Fruit fly (Drosophila melanogaster) whole organism, pupa: ENCODE results near the gene AstA-R1.

Source experiments
- CG10348 ChIP-seq: fragments of 200-800 bp; sonication (Bioruptor generic); IDR thresholded peaks from 2 replicates; pipeline ENCODE4 v1.3.6; 2022; ENCODE audit warnings: missing biosample characterization, missing genetic modification characterization
- CG12605 ChIP-seq: fragments of 200-800 bp; sonication (Bioruptor generic); IDR thresholded peaks from 2 replicates; pipeline ENCODE4 v1.3.6; 2022; ENCODE audit warnings: missing biosample characterization, missing genetic modification characterization
- CG13204 ChIP-seq: fragments of 200-800 bp; sonication (Bioruptor generic); optimal IDR thresholded peaks from 2 replicates; lab custom pipeline; 2018; ENCODE audit warnings: missing biosample characterization, mild to moderate bottlenecking, missing genetic modification characterization, moderate library complexity
- CG14655 ChIP-seq: fragments of 200-800 bp; sonication (Bioruptor generic); optimal IDR thresholded peaks from 3 replicates; lab custom pipeline; 2017; ENCODE audit warnings: mild to moderate bottlenecking, missing biosample characterization, missing genetic modification reagents, missing genetic modification characterization
- CG15710 ChIP-seq: fragments of 200-800 bp; sonication (Bioruptor generic); optimal IDR thresholded peaks from 2 replicates; lab custom pipeline; 2018; ENCODE audit warnings: missing biosample characterization, mild to moderate bottlenecking, missing genetic modification characterization, moderate library complexity
- CG17806 ChIP-seq: fragments of 200-800 bp; sonication (Bioruptor generic); optimal IDR thresholded peaks from 2 replicates; lab custom pipeline; 2018; ENCODE audit warnings: missing biosample characterization, mild to moderate bottlenecking, missing genetic modification characterization, moderate library complexity
- CG32121 ChIP-seq: fragments of 200-800 bp; sonication (Bioruptor generic); IDR thresholded peaks from 2 replicates; pipeline ENCODE4 v1.3.6; 2022; ENCODE audit warnings: missing biosample characterization, missing genetic modification characterization
- CG34367 ChIP-seq: fragments of 200-800 bp; sonication (Bioruptor generic); optimal IDR thresholded peaks from 2 replicates; lab custom pipeline; 2018; ENCODE audit warnings: missing biosample characterization, mild to moderate bottlenecking, missing genetic modification characterization
- CG4496 ChIP-seq: fragments of 200-800 bp; sonication (Bioruptor generic); IDR thresholded peaks from 3 replicates; pipeline ENCODE4 v1.3.6; 2022; ENCODE audit warnings: missing biosample characterization, missing genetic modification characterization
- CG8159 ChIP-seq: fragments of 200-800 bp; sonication (Bioruptor generic); optimal IDR thresholded peaks from 3 replicates; lab custom pipeline; 2018; ENCODE audit warnings: missing biosample characterization, mild to moderate bottlenecking, missing genetic modification characterization, moderate library complexity
- CG8301 ChIP-seq: fragments of 200-800 bp; sonication (Bioruptor generic); optimal IDR thresholded peaks from 2 replicates; lab custom pipeline; 2018; ENCODE audit warnings: missing biosample characterization, mild to moderate bottlenecking, missing genetic modification characterization
- CG9948 ChIP-seq: fragments of 200-800 bp; sonication (Bioruptor generic); optimal IDR thresholded peaks from 2 replicates; lab custom pipeline; 2018; ENCODE audit warnings: missing biosample characterization, mild to moderate bottlenecking, missing genetic modification characterization, moderate library complexity
- D1 ChIP-seq: fragments of 200-800 bp; sonication (Bioruptor generic); optimal IDR thresholded peaks from 2 replicates; lab custom pipeline; 2018; ENCODE audit warnings: missing biosample characterization, mild to moderate bottlenecking, missing genetic modification characterization, moderate library complexity
- EcR ChIP-seq: fragments of 200-800 bp; sonication (Bioruptor generic); optimal IDR thresholded peaks from 3 replicates; lab custom pipeline; 2019; ENCODE audit warnings: missing biosample characterization, missing genetic modification characterization, mild to moderate bottlenecking, moderate library complexity, missing genetic modification reagents
- Ets98B ChIP-seq: fragments of 200-800 bp; sonication (Bioruptor generic); IDR thresholded peaks from 2 replicates; pipeline ENCODE4 v1.3.6; 2022; ENCODE audit warnings: missing biosample characterization, missing genetic modification characterization
- Pif1A ChIP-seq: fragments of 200-800 bp; sonication (Bioruptor generic); optimal IDR thresholded peaks from 3 replicates; lab custom pipeline; 2016; ENCODE audit warnings: missing biosample characterization, missing genetic modification characterization
- Pif1B ChIP-seq: fragments of 200-800 bp; sonication (Bioruptor generic); optimal IDR thresholded peaks from 3 replicates; lab custom pipeline; 2016; ENCODE audit warnings: missing biosample characterization, missing genetic modification characterization
- Snoo ChIP-seq: fragments of 200-800 bp; sonication (Bioruptor generic); optimal IDR thresholded peaks from 3 replicates; lab custom pipeline; 2017; ENCODE audit warnings: missing biosample characterization, mild to moderate bottlenecking, missing genetic modification characterization, inconsistent platforms
- fd96Ca ChIP-seq: fragments of 200-800 bp; sonication (Bioruptor generic); IDR thresholded peaks from 3 replicates; pipeline ENCODE4 v1.3.6; 2022; ENCODE audit warnings: missing biosample characterization, missing genetic modification characterization
- gl ChIP-seq: fragments of 200-800 bp; sonication (Bioruptor generic); optimal IDR thresholded peaks from 2 replicates; lab custom pipeline; 2018; ENCODE audit warnings: missing biosample characterization, mild to moderate bottlenecking, missing genetic modification characterization
- rn ChIP-seq: fragments of 200-800 bp; sonication (Bioruptor generic); IDR thresholded peaks from 2 replicates; pipeline ENCODE4 v1.3.6; 2022; ENCODE audit warnings: missing biosample characterization, missing genetic modification characterization

The AstA-R1 gene

DNA sequence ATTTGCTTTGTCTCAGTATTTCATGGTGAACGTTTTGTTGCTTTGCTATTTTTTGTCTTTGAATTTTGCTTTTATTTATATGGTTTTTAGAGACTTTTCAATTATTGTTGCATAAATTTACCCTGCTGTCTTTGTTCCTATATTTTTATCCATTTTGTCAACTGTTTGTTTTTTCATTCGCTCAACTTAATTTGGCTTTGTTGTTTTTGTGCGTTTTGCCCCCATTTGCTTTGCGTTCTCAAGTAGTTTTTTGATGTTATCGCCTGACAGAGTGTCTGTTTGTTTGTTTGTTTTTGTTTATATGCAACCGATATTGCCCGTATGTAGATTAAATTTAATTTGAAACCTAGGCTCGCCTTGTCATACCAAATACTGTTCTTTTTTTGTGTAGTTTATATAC, 114.2 kb downstream of the AstA-R1 start:
- TF ChIP-seq CG32121 (GFP tag; lab: Robert Waterston, UW): no peak
- no peak for TF ChIP-seq gl (tag; lab: Kevin White, UChicago)
- TF ChIP-seq CG8159 (tag; lab: Kevin White, UChicago): no peak
- no peak for TF ChIP-seq CG17806 (tag; lab: Kevin White, UChicago)
- no peak for TF ChIP-seq CG8301 (tag; lab: Kevin White, UChicago)
- no peak for TF ChIP-seq CG10348 (GFP tag; lab: Robert Waterston, UW)
- TF ChIP-seq CG13204: no peak
- TF ChIP-seq Pif1A: no peak
- no peak for TF ChIP-seq Ets98B (GFP tag; lab: Robert Waterston, UW)
- TF ChIP-seq CG34367 (tag; lab: Kevin White, UChicago): no peak
- no peak for TF ChIP-seq fd96Ca (GFP tag; lab: Robert Waterston, UW)
- TF ChIP-seq D1 (tag; lab: Kevin White, UChicago): no peak
- TF ChIP-seq CG14655 (GFP tag; lab: Kevin White, UChicago): no peak
- no peak for TF ChIP-seq Pif1B (GFP tag; lab: Kevin White, UChicago)
- TF ChIP-seq EcR (GFP tag; lab: Kevin White, UChicago): no peak
- TF ChIP-seq CG15710 (tag; lab: Kevin White, UChicago): no peak
- TF ChIP-seq Snoo (tag; lab: Kevin White, UChicago): no peak
- no peak for TF ChIP-seq rn (GFP tag; lab: Robert Waterston, UW)
- no peak for TF ChIP-seq CG4496 (GFP tag; lab: Robert Waterston, UW)

DNA sequence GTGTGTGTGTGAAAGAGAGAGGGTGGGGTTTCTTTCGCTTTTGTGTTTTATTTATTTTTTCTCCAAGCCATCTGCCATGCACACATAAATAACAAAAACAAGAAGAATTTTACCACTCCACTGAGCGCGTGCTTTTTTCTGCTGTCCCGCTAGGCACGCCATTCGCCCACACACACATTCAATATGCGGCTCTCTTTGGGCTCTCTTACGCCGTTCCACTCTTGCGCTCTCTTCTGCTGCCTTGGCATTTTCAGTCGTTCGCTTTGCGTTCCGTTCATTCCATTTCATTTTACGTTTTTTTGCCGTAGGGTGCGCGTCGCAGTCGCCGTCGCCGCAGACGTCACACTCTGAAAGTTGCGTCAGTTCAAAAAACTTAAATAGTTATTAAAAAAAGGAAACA, 114.7 kb downstream of the AstA-R1 start:
- TF ChIP-seq CG12605 (peak; percentile 86), gl (tag; lab: Kevin White, UChicago) (peak; percentile 66), rn (GFP tag; lab: Robert Waterston, UW) (no peak), CG17806 (tag; lab: Kevin White, UChicago) (no peak), CG15710 (tag; lab: Kevin White, UChicago) (peak; percentile 39), Snoo (tag; lab: Kevin White, UChicago) (no peak), Pif1B (GFP tag; lab: Kevin White, UChicago) (peak; percentile 62), D1 (tag; lab: Kevin White, UChicago) (no peak), CG8159 (tag; lab: Kevin White, UChicago) (peak; percentile 32), CG10348 (GFP tag; lab: Robert Waterston, UW) (no peak), Ets98B (GFP tag; lab: Robert Waterston, UW) (peak; percentile 62; the same call in 1 of the 2 replicates), CG9948 (tag; lab: Kevin White, UChicago) (no peak), CG8301 (tag; lab: Kevin White, UChicago) (peak; percentile 6), Pif1A (peak; percentile 6), CG4496 (GFP tag; lab: Robert Waterston, UW) (peak; percentile 45), fd96Ca (GFP tag; lab: Robert Waterston, UW) (peak; percentile 63; the same call in 1 of the 3 replicates), CG34367 (tag; lab: Kevin White, UChicago) (peak; percentile 1), CG14655 (GFP tag; lab: Kevin White, UChicago) (peak; percentile 22), CG13204 (peak; percentile 73), CG32121 (GFP tag; lab: Robert Waterston, UW) (0 out of 2 replicates have a peak, but pooled peaks have one; percentile 58), EcR (GFP tag; lab: Kevin White, UChicago) (peak; percentile 82)

DNA sequence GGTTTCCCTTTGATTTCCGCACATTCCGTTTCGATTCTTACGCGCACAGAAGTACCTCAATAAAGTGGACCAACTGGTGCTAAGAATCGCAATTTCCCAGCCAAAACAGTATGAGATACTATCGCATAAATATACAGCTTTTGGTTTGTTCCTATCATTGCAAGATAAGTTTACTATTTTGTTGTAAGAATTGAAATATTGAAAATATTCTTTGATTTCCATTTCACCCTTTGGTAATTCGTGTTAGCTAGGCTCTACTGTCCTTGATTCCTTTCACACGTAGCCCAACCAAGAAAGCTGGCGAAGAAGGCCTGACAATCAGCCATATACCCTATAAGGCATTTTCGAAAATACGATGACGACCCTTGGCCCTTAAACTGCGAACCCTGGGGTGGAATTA, 116.3 kb downstream of the AstA-R1 start:
- TF ChIP-seq Pif1B (GFP tag; lab: Kevin White, UChicago) (no peak), CG8159 (tag; lab: Kevin White, UChicago) (peak; percentile 45), CG34367 (tag; lab: Kevin White, UChicago) (peak; percentile 13), CG14655 (GFP tag; lab: Kevin White, UChicago) (peak; percentile 18), CG17806 (tag; lab: Kevin White, UChicago) (peak; percentile 18), rn (GFP tag; lab: Robert Waterston, UW) (no peak), Snoo (tag; lab: Kevin White, UChicago) (peak; percentile 22), Ets98B (GFP tag; lab: Robert Waterston, UW) (no peak), CG15710 (tag; lab: Kevin White, UChicago) (peak; percentile 39), CG13204 (no peak), CG8301 (tag; lab: Kevin White, UChicago) (peak; percentile 2)

- TF ChIP-seq CG8301 (tag; lab: Kevin White, UChicago) (peak; percentile 87), gl (tag; lab: Kevin White, UChicago) (peak; percentile 59), Pif1A (peak; percentile 87), D1 (tag; lab: Kevin White, UChicago) (no peak), CG13204 (peak; percentile 61), CG9948 (tag; lab: Kevin White, UChicago) (peak; percentile 78), CG14655 (GFP tag; lab: Kevin White, UChicago) (peak; percentile 90), CG4496 (GFP tag; lab: Robert Waterston, UW) (peak; percentile 93), EcR (GFP tag; lab: Kevin White, UChicago) (peak; percentile 81), CG34367 (tag; lab: Kevin White, UChicago) (peak; percentile 76), rn (GFP tag; lab: Robert Waterston, UW) (peak; percentile 66), CG8159 (tag; lab: Kevin White, UChicago) (peak; percentile 82), Snoo (tag; lab: Kevin White, UChicago) (peak; percentile 72), CG10348 (GFP tag; lab: Robert Waterston, UW) (peak; percentile 66), CG32121 (GFP tag; lab: Robert Waterston, UW) (peak; percentile 94), CG15710 (tag; lab: Kevin White, UChicago) (peak; percentile 79), fd96Ca (GFP tag; lab: Robert Waterston, UW) (peak; percentile 92), CG12605 (peak; percentile 89), Ets98B (GFP tag; lab: Robert Waterston, UW) (peak; percentile 89), Pif1B (GFP tag; lab: Kevin White, UChicago) (peak; percentile 75), CG17806 (tag; lab: Kevin White, UChicago) (peak; percentile 77)
Measured at dm6 chrX:3691623-3692553, 117.6 kb downstream of the AstA-R1 start.
